Worm (Caenorhabditis elegans): ENCODE measurements around the gene pelo-1.

pelo-1 gene

DNA sequence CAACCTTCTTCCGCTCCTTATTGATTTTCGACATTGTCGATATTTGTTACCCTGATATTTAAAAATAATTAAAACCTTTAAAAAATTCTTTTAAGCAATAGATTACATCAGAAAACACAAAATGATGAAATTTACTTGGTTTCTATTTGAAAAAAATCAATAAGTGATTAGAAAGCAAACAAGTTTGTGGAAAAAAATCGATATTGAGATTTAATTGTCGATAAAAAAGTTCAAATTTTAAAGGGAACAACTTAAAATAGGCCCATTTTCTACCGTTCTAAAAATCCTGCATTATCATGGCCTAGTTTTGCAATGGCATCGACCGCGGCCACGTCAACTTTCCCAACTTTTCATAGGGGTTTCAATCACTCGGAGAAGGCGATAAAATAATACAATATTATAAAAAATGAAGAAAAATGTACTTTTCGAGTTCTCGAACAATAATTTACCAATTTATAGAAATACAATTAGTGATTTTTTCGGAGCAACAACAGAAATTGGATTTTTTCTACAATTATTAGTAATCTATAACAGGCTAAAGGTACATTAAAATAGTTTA lies 17.2 kb downstream of the pelo-1 start, which contains the start of gene lars-1:
TSS of gene lars-1 (minus strand) at position 51 of the 559 bp plus-strand sequence.
- peak in 1 of 2 experiments; percentile 12 for TF ChIP-seq lsy-2 (tag; optimal IDR thresholded peaks at IDR 0.05)
- TF ChIP-seq crh-2 (tag; optimal IDR thresholded peaks at IDR 0.05): peak; percentile 21
- no peak for TF ChIP-seq sma-9 (GFP tag; optimal IDR thresholded peaks at IDR 0.05)
- no peak for TF ChIP-seq sma-9 (tag; optimal IDR thresholded peaks at IDR 0.05)
- no peak for TF ChIP-seq nhr-10 (tag; optimal IDR thresholded peaks at IDR 0.05)
- no peak for TF ChIP-seq nhr-11 (tag; optimal IDR thresholded peaks at IDR 0.05)
- TF ChIP-seq C34F6.9 (tag; optimal IDR thresholded peaks at IDR 0.05): peak; percentile 30

DNA sequence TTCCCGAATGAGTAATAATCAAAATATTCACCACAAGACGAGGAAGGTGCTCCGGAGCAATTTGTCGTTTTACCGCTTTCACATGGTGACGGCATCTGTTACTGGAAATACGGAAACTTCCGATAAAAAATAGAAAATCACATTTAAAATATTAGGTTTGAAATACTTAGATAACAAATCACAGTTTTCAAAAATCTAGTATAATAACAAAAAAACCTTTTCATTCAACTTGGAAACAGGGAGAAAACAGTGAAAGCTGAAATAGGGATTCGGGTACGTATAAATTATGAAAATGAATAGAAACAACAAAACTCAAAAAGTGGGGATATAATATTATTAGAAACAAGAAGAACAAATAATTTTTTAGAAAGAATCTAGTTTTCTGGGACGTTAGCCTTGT lies 22.7 kb downstream of the pelo-1 start, which contains the start of gene C16C10.1:
TSS of gene C16C10.1 (minus strand) at position 101 of the 400 bp plus-strand sequence.
- TF ChIP-seq sem-4 (tag; optimal IDR thresholded peaks at IDR 0.05): no peak
- no peak for TF ChIP-seq alr-1 (tag; optimal IDR thresholded peaks at IDR 0.05)
- TF ChIP-seq ZK546.5 (tag; optimal IDR thresholded peaks at IDR 0.05): no peak
- no peak for TF ChIP-seq nhr-237 (tag; optimal IDR thresholded peaks at IDR 0.05)
- TF ChIP-seq ceh-82 (tag; optimal IDR thresholded peaks at IDR 0.05): no peak
- TF ChIP-seq lin-11 (tag; optimal IDR thresholded peaks at IDR 0.05): no peak
- no peak for TF ChIP-seq F13H6.1 (tag; optimal IDR thresholded peaks at IDR 0.05)
- TF ChIP-seq elt-3 (tag; optimal IDR thresholded peaks at IDR 0.05): no peak
- TF ChIP-seq ama-1 (optimal IDR thresholded peaks at IDR 0.05): no peak
- TF ChIP-seq nhr-23 (tag; optimal IDR thresholded peaks at IDR 0.05): no peak
- no peak for TF ChIP-seq ztf-4 (tag; optimal IDR thresholded peaks at IDR 0.05)
- no peak for TF ChIP-seq egl-27 (tag; optimal IDR thresholded peaks at IDR 0.05)
- TF ChIP-seq unc-55 (GFP tag; optimal IDR thresholded peaks at IDR 0.05): no peak
- no peak for TF ChIP-seq lsy-2 (tag; optimal IDR thresholded peaks at IDR 0.05)
- no peak for TF ChIP-seq mdl-1 (tag; optimal IDR thresholded peaks at IDR 0.05)
- no peak for TF ChIP-seq nhr-25 (tag; optimal IDR thresholded peaks at IDR 0.05)
- no peak for TF ChIP-seq unc-39 (tag; optimal IDR thresholded peaks at IDR 0.05)
- no peak for TF ChIP-seq lin-39 (tag; optimal IDR thresholded peaks at IDR 0.05)

ce11 chrIII:4178564-4178963 lies 25.5 kb downstream of the pelo-1 start, which contains the start of gene C16C10.2:
Gene C16C10.2 (minus strand): TSS chrIII:4178664.
- TF ChIP-seq peb-1 (tag; optimal IDR thresholded peaks at IDR 0.05): no peak
- TF ChIP-seq nhr-12 (tag; optimal IDR thresholded peaks at IDR 0.05): no peak
- no peak for TF ChIP-seq ama-1 (optimal IDR thresholded peaks at IDR 0.05)
- TF ChIP-seq nhr-10 (tag; optimal IDR thresholded peaks at IDR 0.05): no peak
- TF ChIP-seq dmd-4 (tag; optimal IDR thresholded peaks at IDR 0.05): no peak
- TF ChIP-seq unc-39 (tag; optimal IDR thresholded peaks at IDR 0.05): no peak
- no peak for TF ChIP-seq sma-9 (GFP tag; optimal IDR thresholded peaks at IDR 0.05)
- no peak for TF ChIP-seq sma-9 (tag; optimal IDR thresholded peaks at IDR 0.05)
- no peak for TF ChIP-seq nhr-23 (tag; optimal IDR thresholded peaks at IDR 0.05)
- no peak for TF ChIP-seq R02D3.7 (tag; optimal IDR thresholded peaks at IDR 0.05)

DNA sequence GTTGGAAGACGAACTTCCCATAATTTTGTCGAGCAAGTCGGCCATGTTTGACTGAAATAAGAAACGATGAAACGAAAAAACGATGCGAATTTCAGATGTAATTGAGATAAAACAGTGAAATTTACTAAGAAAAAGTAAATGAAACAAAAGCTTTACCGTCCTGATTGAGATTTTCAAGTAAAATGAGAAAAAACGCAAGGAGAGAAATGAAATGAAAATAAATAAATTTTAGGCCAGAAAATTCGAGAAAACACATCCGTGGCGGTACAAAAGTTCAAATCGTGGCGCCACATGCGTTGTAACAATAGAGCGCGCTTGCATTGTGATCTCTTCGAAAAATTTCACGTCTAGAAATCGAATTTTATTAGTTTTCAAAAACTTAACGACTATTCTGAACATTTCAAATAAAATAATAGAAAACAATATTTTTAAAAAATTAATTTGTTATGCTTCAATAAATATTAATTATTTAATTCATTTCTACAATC lies 27.9 kb downstream of the pelo-1 start, which contains the start of the genes hrde-1 and C16C10.13:
TSS of gene hrde-1 (minus strand) at position 51 of the 488 bp plus-strand sequence.
TSS of gene C16C10.13 (plus strand) at position 332 of the 488 bp plus-strand sequence.
- TF ChIP-seq ceh-16 (tag; optimal IDR thresholded peaks at IDR 0.05): no peak
- TF ChIP-seq gmeb-1 (tag; optimal IDR thresholded peaks at IDR 0.05): no peak
- TF ChIP-seq ztf-11 (tag; optimal IDR thresholded peaks at IDR 0.05): no peak
- no peak for TF ChIP-seq mbf-1 (tag; optimal IDR thresholded peaks at IDR 0.05)
- no peak for TF ChIP-seq unc-62 (GFP tag; optimal IDR thresholded peaks at IDR 0.05)
- TF ChIP-seq Y55F3AM.14 (GFP tag; optimal IDR thresholded peaks at IDR 0.05): no peak
- no peak for TF ChIP-seq egl-27 (tag; optimal IDR thresholded peaks at IDR 0.05)

ce11 chrIII:4175489-4175888 lies 28.5 kb downstream of the pelo-1 start:
- TF ChIP-seq C34F6.9 (tag; optimal IDR thresholded peaks at IDR 0.05): no peak
- TF ChIP-seq mdl-1 (tag; optimal IDR thresholded peaks at IDR 0.05): no peak
- TF ChIP-seq crh-2 (tag; optimal IDR thresholded peaks at IDR 0.05): no peak
- TF ChIP-seq mbf-1 (tag; optimal IDR thresholded peaks at IDR 0.05): no peak
- no peak for TF ChIP-seq ztf-1 (GFP tag; conservative IDR thresholded peaks at IDR 0.05)
- TF ChIP-seq ZK546.5 (tag; optimal IDR thresholded peaks at IDR 0.05): no peak
- no peak for TF ChIP-seq unc-39 (tag; optimal IDR thresholded peaks at IDR 0.05)
- no peak for TF ChIP-seq zag-1 (tag; optimal IDR thresholded peaks at IDR 0.05)
- TF ChIP-seq lin-13 (GFP tag; optimal IDR thresholded peaks at IDR 0.05): no peak
- no peak for TF ChIP-seq nhr-21 (tag; optimal IDR thresholded peaks at IDR 0.05)
- TF ChIP-seq peb-1 (tag; optimal IDR thresholded peaks at IDR 0.05): no peak
- TF ChIP-seq nhr-77 (tag; optimal IDR thresholded peaks at IDR 0.05): no peak
- TF ChIP-seq skn-1 (tag; optimal IDR thresholded peaks at IDR 0.05): no peak
- TF ChIP-seq lin-39 (tag; optimal IDR thresholded peaks at IDR 0.05): no peak
- no peak for TF ChIP-seq F13H6.1 (tag; optimal IDR thresholded peaks at IDR 0.05)
- TF ChIP-seq snpc-4 (tag; optimal IDR thresholded peaks at IDR 0.05): no peak
- TF ChIP-seq mab-5 (tag; optimal IDR thresholded peaks at IDR 0.05): no peak
- TF ChIP-seq sma-3 (GFP tag; optimal IDR thresholded peaks at IDR 0.05): no peak

Measured in whole organism, L2 larva.